Worm (Caenorhabditis elegans) whole organism, L3 larva: ENCODE data around the gene egas-2.

ENCODE experiments used
- R02D3.7 ChIP-seq: fragments of 150-350 bp; optimal IDR thresholded peaks from 2 replicates; lab custom pipeline; 2014; ENCODE audit warnings: missing biosample characterization, missing genetic modification characterization
- ZK546.5 ChIP-seq: sonication (generic microtip); optimal IDR thresholded peaks from 2 replicates; lab custom pipeline; 2017; ENCODE audit warnings: missing biosample characterization, missing genetic modification characterization
- aly-2 ChIP-seq: fragments of 150-350 bp; optimal IDR thresholded peaks from 2 replicates; lab custom pipeline; 2014; ENCODE audit warnings: missing biosample characterization, missing genetic modification characterization
- ama-1 ChIP-seq: fragments of 150-350 bp; optimal IDR thresholded peaks from 2 replicates; lab custom pipeline; 2018
- ceh-16 ChIP-seq: sonication (generic microtip); optimal IDR thresholded peaks from 2 replicates; lab custom pipeline; 2017; ENCODE audit warnings: missing biosample characterization, missing genetic modification characterization
- ceh-28 ChIP-seq: fragments of 150-350 bp; optimal IDR thresholded peaks from 2 replicates; lab custom pipeline; 2014; ENCODE audit warnings: missing biosample characterization, missing genetic modification reagents, missing genetic modification characterization
- ceh-82 ChIP-seq: fragments of 150-350 bp; optimal IDR thresholded peaks from 2 replicates; lab custom pipeline; 2014; ENCODE audit warnings: missing biosample characterization, missing genetic modification characterization
- ceh-9 ChIP-seq: sonication (generic microtip); optimal IDR thresholded peaks from 2 replicates; lab custom pipeline; 2018; ENCODE audit warnings: missing biosample characterization, missing genetic modification characterization
- daf-12 ChIP-seq: fragments of 150-350 bp; optimal IDR thresholded peaks from 2 replicates; lab custom pipeline; 2014; ENCODE audit warnings: missing biosample characterization, missing genetic modification reagents, missing genetic modification characterization
- egl-5 ChIP-seq: fragments of 150-350 bp; optimal IDR thresholded peaks from 2 replicates; lab custom pipeline; 2017; ENCODE audit warnings: missing biosample characterization, missing genetic modification reagents, missing genetic modification characterization, inconsistent platforms
- elt-1 ChIP-seq: fragments of 150-350 bp; optimal IDR thresholded peaks from 2 replicates; lab custom pipeline; 2014; ENCODE audit warnings: missing biosample characterization, missing genetic modification characterization
- elt-2 ChIP-seq: sonication (generic microtip); optimal IDR thresholded peaks from 2 replicates; lab custom pipeline; 2016; ENCODE audit warnings: missing genetic modification reagents, mild to moderate bottlenecking, missing genetic modification characterization, missing compliant biosample characterization
- eor-1 ChIP-seq, 2 experiments: fragments of 150-350 bp; optimal IDR thresholded peaks; 2 replicates each; lab custom pipeline; 2014 to 2018; ENCODE audit warnings: missing biosample characterization in 2 of 2, missing genetic modification characterization in 2 of 2
- fkh-2 ChIP-seq: fragments of 150-350 bp; optimal IDR thresholded peaks from 2 replicates; lab custom pipeline; 2014; ENCODE audit warnings: missing biosample characterization, missing genetic modification reagents, missing genetic modification characterization
- fos-1 ChIP-seq: fragments of 150-350 bp; optimal IDR thresholded peaks from 2 replicates; lab custom pipeline; 2014; ENCODE audit warnings: missing biosample characterization, missing genetic modification characterization
- hmg-11 ChIP-seq: sonication (generic microtip); optimal IDR thresholded peaks from 2 replicates; lab custom pipeline; 2016; ENCODE audit warnings: missing genetic modification characterization, missing compliant biosample characterization
- jun-1 ChIP-seq: fragments of 150-350 bp; optimal IDR thresholded peaks from 2 replicates; lab custom pipeline; 2014; ENCODE audit warnings: missing biosample characterization, missing genetic modification reagents, missing genetic modification characterization
- lin-15B ChIP-seq: fragments of 150-350 bp; optimal IDR thresholded peaks from 2 replicates; lab custom pipeline; 2014; ENCODE audit warnings: missing biosample characterization, missing genetic modification characterization
- lin-39 ChIP-seq: fragments of 150-350 bp; optimal IDR thresholded peaks from 2 replicates; lab custom pipeline; 2018; ENCODE audit warnings: missing biosample characterization, missing genetic modification reagents, missing genetic modification characterization
- lsy-12 ChIP-seq: sonication (generic microtip); optimal IDR thresholded peaks from 2 replicates; lab custom pipeline; 2016; ENCODE audit warnings: mild to moderate bottlenecking, missing genetic modification characterization, missing compliant biosample characterization
- mml-1 ChIP-seq: fragments of 150-350 bp; sonication (generic microtip); optimal IDR thresholded peaks from 3 replicates; lab custom pipeline; 2014; ENCODE audit warnings: missing biosample characterization, missing genetic modification characterization
- nfya-1 ChIP-seq: sonication (generic microtip); optimal IDR thresholded peaks from 2 replicates; lab custom pipeline; 2017; ENCODE audit warnings: missing genetic modification characterization, mild to moderate bottlenecking, missing compliant biosample characterization, antibody characterized with exemption, moderate library complexity; ENCODE audit not compliant: insufficient read depth
- nhr-11 ChIP-seq: fragments of 150-350 bp; optimal IDR thresholded peaks from 2 replicates; lab custom pipeline; 2014; ENCODE audit warnings: missing biosample characterization, missing genetic modification characterization
- nhr-23 ChIP-seq: fragments of 150-350 bp; optimal IDR thresholded peaks from 2 replicates; lab custom pipeline; 2014; ENCODE audit warnings: missing biosample characterization, missing genetic modification reagents, missing genetic modification characterization
- nhr-237 ChIP-seq: fragments of 150-350 bp; optimal IDR thresholded peaks from 2 replicates; lab custom pipeline; 2014; ENCODE audit warnings: missing biosample characterization, missing genetic modification characterization
- nhr-25 ChIP-seq: sonication (generic microtip); optimal IDR thresholded peaks from 2 replicates; lab custom pipeline; 2017; ENCODE audit warnings: missing biosample characterization, missing genetic modification characterization
- nhr-28 ChIP-seq: fragments of 150-350 bp; optimal IDR thresholded peaks from 2 replicates; lab custom pipeline; 2014; ENCODE audit warnings: missing biosample characterization, missing genetic modification characterization
- nhr-43 ChIP-seq: sonication (generic microtip); optimal IDR thresholded peaks from 2 replicates; lab custom pipeline; 2016; ENCODE audit warnings: mild to moderate bottlenecking, missing genetic modification characterization, missing compliant biosample characterization; ENCODE audit not compliant: poor library complexity, severe bottlenecking
- pha-4 ChIP-seq: fragments of 150-350 bp; optimal IDR thresholded peaks from 2 replicates; lab custom pipeline; 2014; ENCODE audit warnings: missing biosample characterization, missing genetic modification reagents, missing genetic modification characterization
- pqm-1 ChIP-seq: fragments of 150-350 bp; optimal IDR thresholded peaks from 2 replicates; lab custom pipeline; 2017; ENCODE audit warnings: missing biosample characterization, missing genetic modification characterization, inconsistent platforms
- sea-2 ChIP-seq: fragments of 150-350 bp; sonication (generic microtip); optimal IDR thresholded peaks from 4 replicates; lab custom pipeline; 2014; ENCODE audit warnings: missing biosample characterization, missing genetic modification reagents, missing genetic modification characterization
- skn-1 ChIP-seq: fragments of 150-350 bp; optimal IDR thresholded peaks from 2 replicates; lab custom pipeline; 2014; ENCODE audit warnings: missing biosample characterization, missing genetic modification characterization
- snpc-4 ChIP-seq: fragments of 150-350 bp; optimal IDR thresholded peaks from 2 replicates; lab custom pipeline; 2014; ENCODE audit warnings: missing biosample characterization, missing genetic modification characterization
- tbx-2 ChIP-seq: sonication (generic microtip); optimal IDR thresholded peaks from 2 replicates; lab custom pipeline; 2016; ENCODE audit warnings: mild to moderate bottlenecking, missing genetic modification characterization, missing compliant biosample characterization
- unc-62 ChIP-seq: fragments of 150-350 bp; sonication (generic microtip); optimal IDR thresholded peaks from 4 replicates; lab custom pipeline; 2014; ENCODE audit warnings: missing biosample characterization, missing genetic modification reagents, missing genetic modification characterization
- zag-1 ChIP-seq: fragments of 150-350 bp; optimal IDR thresholded peaks from 2 replicates; lab custom pipeline; 2014; ENCODE audit warnings: missing biosample characterization, missing genetic modification characterization
- ztf-11 ChIP-seq: fragments of 150-350 bp; optimal IDR thresholded peaks from 2 replicates; lab custom pipeline; 2014; ENCODE audit warnings: missing biosample characterization, missing genetic modification characterization
- ztf-4 ChIP-seq: fragments of 150-350 bp; optimal IDR thresholded peaks from 2 replicates; lab custom pipeline; 2014; ENCODE audit warnings: missing biosample characterization, missing genetic modification characterization

egas-2 gene

ce11 chrV:18650043-18650442 is at the start of gene egas-2:
TSS of gene egas-2 (plus strand) at chrV:18650343.
- no peak for TF ChIP-seq R02D3.7
- TF ChIP-seq fkh-2 = no peak
- TF ChIP-seq skn-1 (tag; lab: Kevin White, UChicago) = no peak
- no peak for TF ChIP-seq lin-15B (tag; lab: Kevin White, UChicago)
- TF ChIP-seq pha-4 (tag; lab: Kevin White, UChicago) = no peak
- TF ChIP-seq nfya-1 (tag; lab: Kevin White, UChicago) = no peak
- no peak for TF ChIP-seq tbx-2 (tag; lab: Kevin White, UChicago)
- no peak for TF ChIP-seq egl-5
- no peak for TF ChIP-seq mml-1 (tag; lab: Kevin White, UChicago)

- no peak for TF ChIP-seq aly-2 (tag; lab: Kevin White, UChicago)
- TF ChIP-seq ceh-28 = peak; percentile 42
These were observed 44.6 kb upstream of the egas-2 start for ce11 chrV:18605510-18605909.

ce11 chrV:18613164-18613563 is 37.0 kb upstream of the egas-2 start:
- TF ChIP-seq skn-1 (tag; lab: Kevin White, UChicago) (no peak), ceh-82 (no peak), egl-5 (no peak), ceh-16 (tag; lab: Kevin White, UChicago) (no peak), nhr-43 (tag; lab: Kevin White, UChicago) (no peak), aly-2 (tag; lab: Kevin White, UChicago) (no peak), hmg-11 (tag; lab: Kevin White, UChicago) (no peak), sea-2 (GFP tag; lab: Kevin White, UChicago) (no peak), ceh-9 (tag; lab: Kevin White, UChicago) (no peak), mml-1 (tag; lab: Kevin White, UChicago) (no peak)

- TF ChIP-seq nhr-28 (no peak), nhr-11 (tag; lab: Kevin White, UChicago) (no peak), R02D3.7 (no peak), pqm-1 (tag; lab: Kevin White, UChicago) (peak; percentile 74), skn-1 (tag; lab: Kevin White, UChicago) (peak; percentile 98), fkh-2 (no peak), lin-15B (tag; lab: Kevin White, UChicago) (peak; percentile 26), ama-1 (lab: Kevin White, UChicago) (no peak), elt-2 (tag; lab: Kevin White, UChicago) (peak; percentile 73), pha-4 (tag; lab: Kevin White, UChicago) (peak; percentile 83), ceh-28 (peak; percentile 74), jun-1 (peak; percentile 45), ceh-16 (tag; lab: Kevin White, UChicago) (no peak), nhr-25 (tag; lab: Kevin White, UChicago) (peak; percentile 70), nfya-1 (tag; lab: Kevin White, UChicago) (peak; percentile 63), ztf-4 (tag; lab: Kevin White, UChicago) (no peak), fos-1 (no peak), snpc-4 (peak; percentile 6), nhr-237 (tag; lab: Kevin White, UChicago) (no peak), nhr-23 (tag; lab: Kevin White, UChicago) (peak; percentile 17), sea-2 (GFP tag; lab: Kevin White, UChicago) (no peak), unc-62 (no peak), elt-1 (tag; lab: Kevin White, UChicago) (no peak), hmg-11 (tag; lab: Kevin White, UChicago) (no peak), aly-2 (tag; lab: Kevin White, UChicago) (no peak)
These were observed 35.6 kb upstream of the egas-2 start for ce11 chrV:18614498-18614897.

- TF ChIP-seq mml-1 (tag; lab: Kevin White, UChicago) = no peak
- no peak for TF ChIP-seq lin-39 (tag; lab: Kevin White, UChicago)
- no peak for TF ChIP-seq tbx-2 (tag; lab: Kevin White, UChicago)
These were observed 33.9 kb upstream of the egas-2 start, which contains the start of gene nhr-70 for ce11 chrV:18616287-18616686. TSS of gene nhr-70 (plus strand) at chrV:18616587.

ce11 chrV:18622462-18622861 is 27.7 kb upstream of the egas-2 start, which contains the start of gene Y69H2.1:
TSS of gene Y69H2.1 (minus strand) at chrV:18622562.
- TF ChIP-seq pqm-1 (tag; lab: Kevin White, UChicago) (no peak), snpc-4 (no peak), lsy-12 (tag; lab: Kevin White, UChicago) (no peak), nhr-237 (tag; lab: Kevin White, UChicago) (no peak), ceh-9 (tag; lab: Kevin White, UChicago) (no peak), ztf-11 (no peak), zag-1 (tag; lab: Kevin White, UChicago) (no peak), daf-12 (no peak), ztf-4 (tag; lab: Kevin White, UChicago) (no peak), ZK546.5 (tag; lab: Kevin White, UChicago) (no peak), eor-1 (tag; optimal IDR thresholded peaks at IDR 0.05; lab: Kevin White, UChicago) (no peak), fos-1 (no peak), nhr-25 (tag; lab: Kevin White, UChicago) (no peak)
- TF ChIP-seq, all 47 proteins: peak for 0
